5 worm cellular contexts compared by ENCODE assay signal in genomic region chrX:13354672-13355407, ce11.
TF ChIP-seq lines count a peak whose summit lies in the region.

No protein-coding gene starts in this region.

TF ChIP-seq in whole organism, L1 larva, 84 proteins besides CTCF, POLR2A, EP300 and RAD21 (continues in another document):
- peak; percentile 34 for TF ChIP-seq nhr-90 (tag; optimal IDR thresholded peaks at IDR 0.05; lab: Kevin White, UChicago; ENCODE audit: poor library complexity)
- peak in 1 of 2 experiments; percentile 37 for TF ChIP-seq lin-35 (GFP tag; optimal IDR thresholded peaks at IDR 0.05; lab: Kevin White, UChicago)
- no peak for TF ChIP-seq ets-5 (GFP tag; IDR thresholded peaks at IDR 0.05; lab: Robert Waterston, UW)
- TF ChIP-seq C16A3.4 (tag; optimal IDR thresholded peaks at IDR 0.05; lab: Kevin White, UChicago) = peak; percentile 25
- TF ChIP-seq elt-2 (tag; optimal IDR thresholded peaks at IDR 0.05; lab: Kevin White, UChicago) = peak; percentile 69
- peak in 1 of 2 experiments; percentile 12 for TF ChIP-seq lsy-2 (tag; optimal IDR thresholded peaks at IDR 0.05; lab: Kevin White, UChicago)
- TF ChIP-seq mep-1 (tag; optimal IDR thresholded peaks at IDR 0.05; lab: Kevin White, UChicago) = peak; percentile 39
- TF ChIP-seq Y116A8C.19 (tag; optimal IDR thresholded peaks at IDR 0.05; lab: Kevin White, UChicago; ENCODE audit: borderline replicate concordance) = no peak
- peak; percentile 94 for TF ChIP-seq blmp-1 (tag; optimal IDR thresholded peaks at IDR 0.05; lab: Kevin White, UChicago)
- TF ChIP-seq egl-27 (tag; optimal IDR thresholded peaks at IDR 0.05; lab: Kevin White, UChicago) = peak in 1 of 2 experiments; percentile 37
- peak; percentile 58 for TF ChIP-seq nhr-47 (tag; optimal IDR thresholded peaks at IDR 0.05; lab: Kevin White, UChicago)
- TF ChIP-seq lin-14 (GFP tag; optimal IDR thresholded peaks at IDR 0.05; lab: Kevin White, UChicago) = peak; percentile 83
- peak; percentile 2 for TF ChIP-seq lin-13 (GFP tag; optimal IDR thresholded peaks at IDR 0.05; lab: Kevin White, UChicago)
- peak; percentile 3 for TF ChIP-seq irx-1 (tag; optimal IDR thresholded peaks at IDR 0.05; lab: Kevin White, UChicago)
- peak; percentile 44 for TF ChIP-seq unc-130 (tag; optimal IDR thresholded peaks at IDR 0.05; lab: Kevin White, UChicago)
- TF ChIP-seq swsn-7 (tag; optimal IDR thresholded peaks at IDR 0.05; lab: Kevin White, UChicago) = no peak
- TF ChIP-seq jun-1 (tag; optimal IDR thresholded peaks at IDR 0.05; lab: Kevin White, UChicago) = peak; percentile 71

TF ChIP-seq in whole organism, L2 larva, 48 proteins besides CTCF, POLR2A, EP300 and RAD21 (continues in another document):
- TF ChIP-seq nhr-237 (tag; optimal IDR thresholded peaks at IDR 0.05; lab: Kevin White, UChicago) (no peak), peb-1 (tag; optimal IDR thresholded peaks at IDR 0.05; lab: Kevin White, UChicago) (no peak), snpc-4 (tag; optimal IDR thresholded peaks at IDR 0.05; lab: Kevin White, UChicago) (no peak), elt-1 (tag; optimal IDR thresholded peaks at IDR 0.05; lab: Kevin White, UChicago) (no peak), ceh-82 (tag; optimal IDR thresholded peaks at IDR 0.05; lab: Kevin White, UChicago) (no peak), egl-27 (tag; optimal IDR thresholded peaks at IDR 0.05; lab: Kevin White, UChicago) (peak; percentile 24), Y55F3AM.14 (GFP tag; optimal IDR thresholded peaks at IDR 0.05; lab: Kevin White, UChicago) (peak; percentile 45), lin-13 (GFP tag; optimal IDR thresholded peaks at IDR 0.05; lab: Kevin White, UChicago) (no peak), nhr-129 (tag; optimal IDR thresholded peaks at IDR 0.05; lab: Kevin White, UChicago) (peak; percentile 95), nhr-21 (tag; optimal IDR thresholded peaks at IDR 0.05; lab: Kevin White, UChicago) (peak; percentile 84), C34F6.9 (tag; optimal IDR thresholded peaks at IDR 0.05; lab: Kevin White, UChicago) (no peak), blmp-1 (tag; optimal IDR thresholded peaks at IDR 0.05; lab: Kevin White, UChicago; ENCODE audit: insufficient read depth) (peak; percentile 97), crh-2 (tag; optimal IDR thresholded peaks at IDR 0.05; lab: Kevin White, UChicago) (peak; percentile 4), nhr-25 (tag; optimal IDR thresholded peaks at IDR 0.05; lab: Kevin White, UChicago) (peak; percentile 73), unc-55 (GFP tag; optimal IDR thresholded peaks at IDR 0.05; lab: Kevin White, UChicago) (no peak), F13H6.1 (tag; optimal IDR thresholded peaks at IDR 0.05; lab: Kevin White, UChicago) (peak; percentile 78), mdl-1 (tag; optimal IDR thresholded peaks at IDR 0.05; lab: Kevin White, UChicago) (peak in 1 of 2 experiments; percentile 11), nhr-6 (tag; optimal IDR thresholded peaks at IDR 0.05; lab: Kevin White, UChicago) (peak; percentile 38), dmd-4 (tag; optimal IDR thresholded peaks at IDR 0.05; lab: Kevin White, UChicago) (no peak)

TF ChIP-seq in whole organism, L3 larva, 47 proteins besides CTCF, POLR2A, EP300 and RAD21 (continues in another document):
- TF ChIP-seq ceh-82 (tag; optimal IDR thresholded peaks at IDR 0.05; lab: Kevin White, UChicago) (no peak), nhr-237 (tag; optimal IDR thresholded peaks at IDR 0.05; lab: Kevin White, UChicago) (no peak), nhr-11 (tag; optimal IDR thresholded peaks at IDR 0.05; lab: Kevin White, UChicago) (peak; percentile 85), ztf-11 (tag; optimal IDR thresholded peaks at IDR 0.05; lab: Kevin White, UChicago) (no peak), hmg-11 (tag; optimal IDR thresholded peaks at IDR 0.05; lab: Kevin White, UChicago) (no peak), fos-1 (tag; optimal IDR thresholded peaks at IDR 0.05; lab: Kevin White, UChicago) (no peak), zag-1 (tag; optimal IDR thresholded peaks at IDR 0.05; lab: Kevin White, UChicago) (no peak), nfya-1 (tag; optimal IDR thresholded peaks at IDR 0.05; lab: Kevin White, UChicago; ENCODE audit: insufficient read depth) (peak; percentile 39), nhr-43 (tag; optimal IDR thresholded peaks at IDR 0.05; lab: Kevin White, UChicago; ENCODE audit: poor library complexity, severe bottlenecking) (peak; percentile 84), unc-39 (tag; optimal IDR thresholded peaks at IDR 0.05; lab: Kevin White, UChicago) (no peak), jun-1 (tag; optimal IDR thresholded peaks at IDR 0.05; lab: Kevin White, UChicago) (peak; percentile 20), tbx-2 (tag; optimal IDR thresholded peaks at IDR 0.05; lab: Kevin White, UChicago) (peak; percentile 17), ama-1 (optimal IDR thresholded peaks at IDR 0.05; lab: Kevin White, UChicago) (peak; percentile 73), aly-2 (tag; optimal IDR thresholded peaks at IDR 0.05; lab: Kevin White, UChicago) (no peak), nhr-25 (tag; optimal IDR thresholded peaks at IDR 0.05; lab: Kevin White, UChicago) (no peak), egl-27 (tag; optimal IDR thresholded peaks at IDR 0.05; lab: Kevin White, UChicago) (peak; percentile 51), egl-5 (tag; optimal IDR thresholded peaks at IDR 0.05; lab: Kevin White, UChicago) (peak; percentile 33), nhr-28 (tag; optimal IDR thresholded peaks at IDR 0.05; lab: Kevin White, UChicago) (no peak), unc-62 (GFP tag; optimal IDR thresholded peaks at IDR 0.05; lab: Kevin White, UChicago) (no peak), nhr-23 (tag; optimal IDR thresholded peaks at IDR 0.05; lab: Kevin White, UChicago) (peak; percentile 46)

TF ChIP-seq in whole organism, L4 larva, 104 proteins besides CTCF, POLR2A, EP300 and RAD21 (continues in another document):
- TF ChIP-seq gei-8 (GFP tag; optimal IDR thresholded peaks at IDR 0.05; lab: Kevin White, UChicago) (peak; percentile 74), unc-62 (GFP tag; optimal IDR thresholded peaks at IDR 0.05 in 1 of 2; lab: Kevin White, UChicago) (peak in 1 of 2 experiments; percentile 89), unc-62 (tag; optimal IDR thresholded peaks at IDR 0.05; lab: Kevin White, UChicago) (no peak), nhr-28 (tag; optimal IDR thresholded peaks at IDR 0.05; lab: Kevin White, UChicago) (peak; percentile 84), Y5F2A.4 (GFP tag; optimal IDR thresholded peaks at IDR 0.05; lab: Kevin White, UChicago) (no peak), ceh-32 (tag; optimal IDR thresholded peaks at IDR 0.05; lab: Kevin White, UChicago; ENCODE audit: poor library complexity) (no peak), nhr-41 (GFP tag; IDR thresholded peaks at IDR 0.05; lab: Robert Waterston, UW) (no peak), ama-1 (optimal IDR thresholded peaks at IDR 0.05; lab: Kevin White, UChicago) (peak; percentile 26), ZK546.5 (tag; optimal IDR thresholded peaks at IDR 0.05; lab: Kevin White, UChicago) (no peak), dmd-6 (GFP tag; IDR thresholded peaks at IDR 0.05; lab: Robert Waterston, UW) (peak; percentile 86), aha-1 (tag; lab: Kevin White, UChicago) (peak; percentile 98), daf-16 (GFP tag; optimal IDR thresholded peaks at IDR 0.05; lab: Kevin White, UChicago) (peak in 1 of 2 experiments; percentile 21), daf-16 (tag; optimal IDR thresholded peaks at IDR 0.05; lab: Kevin White, UChicago) (peak; percentile 61), hmg-1.1 (GFP tag; IDR thresholded peaks at IDR 0.05; lab: Robert Waterston, UW) (no peak), T26A8.4 (GFP tag; IDR thresholded peaks at IDR 0.05; lab: Robert Waterston, UW) (no peak; the same call in 1 of the 2 replicates), dve-1 (tag; optimal IDR thresholded peaks at IDR 0.05; lab: Kevin White, UChicago; ENCODE audit: insufficient read depth) (peak; percentile 73), mep-1 (tag; optimal IDR thresholded peaks at IDR 0.05; lab: Kevin White, UChicago) (peak; percentile 43), lin-38 (GFP tag; IDR thresholded peaks at IDR 0.05; lab: Robert Waterston, UW) (no peak), mdt-29 (GFP tag; IDR thresholded peaks at IDR 0.05; lab: Robert Waterston, UW) (no peak), nhr-48 (tag; optimal IDR thresholded peaks at IDR 0.05; lab: Kevin White, UChicago) (peak; percentile 94), ztf-7 (tag; optimal IDR thresholded peaks at IDR 0.05; lab: Kevin White, UChicago) (peak; percentile 68)

TF ChIP-seq in whole organism, young adult, 124 proteins besides CTCF, POLR2A, EP300 and RAD21 (continues in another document):
- TF ChIP-seq nfyb-1 (GFP tag; IDR thresholded peaks at IDR 0.05; lab: Robert Waterston, UW) = no peak
- TF ChIP-seq Y53F4B.3 (GFP tag; IDR thresholded peaks at IDR 0.05; lab: Robert Waterston, UW) = no peak
- TF ChIP-seq lin-35 (GFP tag; optimal IDR thresholded peaks at IDR 0.05; lab: Kevin White, UChicago) = no peak
- no peak for TF ChIP-seq Y67H2A.10 (GFP tag; conservative IDR thresholded peaks at IDR 0.05; lab: Robert Waterston, UW)
- 0 out of 2 replicates have a peak, but pooled peaks have one; percentile 28 for TF ChIP-seq lin-26 (GFP tag; IDR thresholded peaks at IDR 0.05; lab: Robert Waterston, UW)
- TF ChIP-seq attf-5 (GFP tag; optimal IDR thresholded peaks at IDR 0.05; lab: Kevin White, UChicago) = peak; percentile 16
- no peak for TF ChIP-seq egrh-3 (GFP tag; IDR thresholded peaks at IDR 0.05; lab: Robert Waterston, UW)
- peak; percentile 44 for TF ChIP-seq lin-40 (tag; optimal IDR thresholded peaks at IDR 0.05; lab: Kevin White, UChicago)
- peak; percentile 8 for TF ChIP-seq K12H6.12 (tag; optimal IDR thresholded peaks at IDR 0.05; lab: Kevin White, UChicago)
- TF ChIP-seq ztf-3 (GFP tag; optimal IDR thresholded peaks at IDR 0.05; lab: Kevin White, UChicago) = no peak
- TF ChIP-seq egl-44 (GFP tag; IDR thresholded peaks at IDR 0.05; lab: Robert Waterston, UW) = 0 out of 2 replicates have a peak, but pooled peaks have one; percentile 10
- TF ChIP-seq dpff-1 (tag; optimal IDR thresholded peaks at IDR 0.05; lab: Kevin White, UChicago) = no peak
- no peak for TF ChIP-seq aptf-2 (GFP tag; conservative IDR thresholded peaks at IDR 0.05; lab: Robert Waterston, UW)
- TF ChIP-seq B0261.1 (tag; optimal IDR thresholded peaks at IDR 0.05; lab: Kevin White, UChicago) = no peak
- TF ChIP-seq F10E7.11 (tag; optimal IDR thresholded peaks at IDR 0.05; lab: Kevin White, UChicago) = no peak
- TF ChIP-seq Y95B8A.8 (GFP tag; IDR thresholded peaks at IDR 0.05; lab: Robert Waterston, UW) = 0 out of 2 replicates have a peak, but pooled peaks have one; percentile 23
- no peak for TF ChIP-seq ceh-27 (GFP tag; optimal IDR thresholded peaks at IDR 0.05; lab: Kevin White, UChicago)
- TF ChIP-seq Y56A3A.18 (GFP tag; IDR thresholded peaks at IDR 0.05; lab: Robert Waterston, UW) = no peak
- TF ChIP-seq T26A5.8 (tag; optimal IDR thresholded peaks at IDR 0.05; lab: Kevin White, UChicago) = no peak
- TF ChIP-seq let-607 (tag; optimal IDR thresholded peaks at IDR 0.05; lab: Kevin White, UChicago) = peak in 1 of 2 experiments; percentile 67
- peak; percentile 44 for TF ChIP-seq chd-7 (tag; optimal IDR thresholded peaks at IDR 0.05; lab: Kevin White, UChicago)
- TF ChIP-seq nhr-120 (GFP tag; IDR thresholded peaks at IDR 0.05; lab: Robert Waterston, UW) = no peak
- no peak for TF ChIP-seq F57A8.1 (GFP tag; optimal IDR thresholded peaks at IDR 0.05; lab: Kevin White, UChicago)
- TF ChIP-seq tbp1 (GFP tag; optimal IDR thresholded peaks at IDR 0.05; lab: Kevin White, UChicago) = no peak
